Worm (Caenorhabditis elegans): Measurements from ENCODE around the gene fbxb-24.

fbxb-24 gene

ce11 chrIII:11920187-11920785 is 11.5 kb downstream of the fbxb-24 start, which contains the start of the genes ccf-1 and trap-4:
Gene ccf-1, minus strand, starts transcription at chrIII:11920237.
Gene trap-4, plus strand, starts transcription at chrIII:11920735.
- TF ChIP-seq F37D6.2 (tag; optimal IDR thresholded peaks at IDR 0.05) (no peak), hlh-11 (tag; optimal IDR thresholded peaks at IDR 0.05) (peak; percentile 51), nhr-237 (tag; optimal IDR thresholded peaks at IDR 0.05) (no peak), F49E8.2 (tag; optimal IDR thresholded peaks at IDR 0.05; ENCODE audit: borderline replicate concordance) (no peak), egl-27 (tag; optimal IDR thresholded peaks at IDR 0.05) (no peak), sdz-12 (GFP tag; optimal IDR thresholded peaks at IDR 0.05) (no peak), mxl-3 (GFP tag; optimal IDR thresholded peaks at IDR 0.05) (no peak), duxl-1 (tag; optimal IDR thresholded peaks at IDR 0.05; ENCODE audit: poor library complexity) (no peak), dpl-1 (GFP tag; optimal IDR thresholded peaks at IDR 0.05) (peak; percentile 72), mxl-2 (GFP tag; conservative IDR thresholded peaks at IDR 0.05) (no peak), T26A8.4 (GFP tag; IDR thresholded peaks at IDR 0.05) (no peak), gei-8 (GFP tag; optimal IDR thresholded peaks at IDR 0.05) (no peak), spr-1 (tag; optimal IDR thresholded peaks at IDR 0.05) (no peak), mes-2 (tag; optimal IDR thresholded peaks at IDR 0.05; ENCODE audit: poor library complexity, severe bottlenecking) (peak; percentile 83), nhr-77 (tag; optimal IDR thresholded peaks at IDR 0.05) (peak; percentile 11), rbr-2 (tag; optimal IDR thresholded peaks at IDR 0.05) (peak; percentile 39), lin-38 (GFP tag; IDR thresholded peaks at IDR 0.05) (peak; percentile 55), nhr-42 (GFP tag; IDR thresholded peaks at IDR 0.05) (no peak), ztf-11 (tag; optimal IDR thresholded peaks at IDR 0.05) (no peak), F26F4.8 (GFP tag; conservative IDR thresholded peaks at IDR 0.05) (no peak), ama-1 (optimal IDR thresholded peaks at IDR 0.05) (no peak), nhr-25 (tag; optimal IDR thresholded peaks at IDR 0.05; ENCODE audit: borderline replicate concordance, insufficient read depth) (peak; percentile 40), Y75B8A.6 (GFP tag; IDR thresholded peaks at IDR 0.05) (no peak), F44E2.7 (GFP tag; IDR thresholded peaks at IDR 0.05) (no peak), unc-62 (GFP tag; optimal IDR thresholded peaks at IDR 0.05 in 1 of 2) (peak in 1 of 2 experiments; percentile 8), unc-62 (tag; optimal IDR thresholded peaks at IDR 0.05) (no peak), pqm-1 (tag; optimal IDR thresholded peaks at IDR 0.05) (no peak), zfp-3 (GFP tag; conservative IDR thresholded peaks at IDR 0.05) (no peak), daf-16 (GFP tag; optimal IDR thresholded peaks at IDR 0.05) (no peak), daf-16 (tag; optimal IDR thresholded peaks at IDR 0.05) (peak; percentile 21), hlh-30 (tag; optimal IDR thresholded peaks at IDR 0.05; ENCODE audit: insufficient read depth) (peak; percentile 22), dmd-8 (GFP tag; IDR thresholded peaks at IDR 0.05) (no peak), lin-1 (GFP tag; IDR thresholded peaks at IDR 0.05) (no peak), dve-1 (tag; optimal IDR thresholded peaks at IDR 0.05; ENCODE audit: insufficient read depth) (peak; percentile 72), Y5F2A.4 (GFP tag; optimal IDR thresholded peaks at IDR 0.05) (no peak), madf-5 (GFP tag; IDR thresholded peaks at IDR 0.05) (no peak), ZK546.5 (tag; optimal IDR thresholded peaks at IDR 0.05) (no peak), nhr-76 (tag; optimal IDR thresholded peaks at IDR 0.05) (no peak), lin-29 (GFP tag; IDR thresholded peaks at IDR 0.05) (no peak), skn-1 (tag; optimal IDR thresholded peaks at IDR 0.05) (no peak), nhr-10 (tag; optimal IDR thresholded peaks at IDR 0.05) (no peak), lin-13 (GFP tag; optimal IDR thresholded peaks at IDR 0.05) (peak; percentile 3), ceh-82 (tag; optimal IDR thresholded peaks at IDR 0.05) (no peak), mdl-1 (tag; optimal IDR thresholded peaks at IDR 0.05) (no peak), nhr-41 (GFP tag; IDR thresholded peaks at IDR 0.05) (no peak), zag-1 (tag; optimal IDR thresholded peaks at IDR 0.05) (no peak), lsy-2 (tag; optimal IDR thresholded peaks at IDR 0.05) (peak in 1 of 2 experiments; percentile 80), daf-12 (tag; optimal IDR thresholded peaks at IDR 0.05) (no peak), ces-1 (GFP tag; optimal IDR thresholded peaks at IDR 0.05) (no peak), aha-1 (tag) (peak; percentile 36), mdt-29 (GFP tag; IDR thresholded peaks at IDR 0.05) (no peak), snpc-4 (tag; optimal IDR thresholded peaks at IDR 0.05) (no peak)

All from whole organism, L4 larva.